Worm (Caenorhabditis elegans): Measurements from ENCODE around the gene F08D12.7.

The F08D12.7 gene

DNA sequence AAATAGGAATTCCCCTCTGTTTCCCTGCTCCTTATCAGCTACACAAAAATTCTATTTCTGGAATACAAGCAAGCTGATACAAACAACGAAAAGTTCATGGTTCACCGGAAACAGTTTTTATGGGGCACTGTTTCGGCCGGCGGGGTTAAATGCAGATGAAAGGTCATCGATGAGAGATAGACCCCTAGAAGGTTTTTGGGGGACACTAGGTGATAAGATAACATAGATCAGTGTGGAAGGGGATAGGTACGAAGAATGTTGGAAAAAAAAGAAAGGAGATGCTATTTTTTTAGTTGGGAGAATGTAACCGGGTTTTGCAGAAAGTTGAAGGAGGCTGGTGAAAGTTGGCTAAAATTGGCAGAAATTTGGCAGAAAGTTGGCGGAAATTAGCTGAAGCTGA, 36.6 kb upstream of the F08D12.7 start:
- TF ChIP-seq ztf-3 (GFP tag; optimal IDR thresholded peaks at IDR 0.05) = no peak
- no peak for TF ChIP-seq hrde-1 (tag; optimal IDR thresholded peaks at IDR 0.05; ENCODE audit: borderline replicate concordance)
- no peak for TF ChIP-seq mcd-1 (GFP tag; IDR thresholded peaks at IDR 0.05)
- no peak for TF ChIP-seq ztf-18 (tag; optimal IDR thresholded peaks at IDR 0.05)
- TF ChIP-seq Y53G8AR.9 (GFP tag; conservative IDR thresholded peaks at IDR 0.05) = no peak
- no peak for TF ChIP-seq ceh-79 (tag; optimal IDR thresholded peaks at IDR 0.05)

DNA sequence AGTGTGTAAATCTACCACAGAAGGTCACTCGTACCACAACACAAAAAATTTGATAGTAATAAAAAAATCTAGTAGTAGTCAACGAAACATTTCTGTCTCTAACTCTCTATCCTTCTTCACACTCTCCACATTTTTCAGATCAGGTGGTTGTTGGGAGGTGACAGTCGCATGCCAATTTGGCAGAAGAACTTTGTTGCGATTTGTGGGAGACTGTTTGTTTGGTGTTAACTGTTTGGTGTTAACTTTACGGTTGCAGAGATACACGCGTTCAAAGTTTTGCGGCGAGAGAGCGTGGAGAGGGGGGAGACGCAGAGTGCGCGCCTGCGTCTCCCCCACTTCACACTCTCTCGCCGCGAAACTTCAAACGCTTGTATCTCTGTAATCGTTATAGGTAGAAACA, 36.0 kb upstream of the F08D12.7 start:
- TF ChIP-seq ceh-79 (tag; optimal IDR thresholded peaks at IDR 0.05) (no peak), nhr-179 (tag; optimal IDR thresholded peaks at IDR 0.05) (no peak), nhr-80 (tag; optimal IDR thresholded peaks at IDR 0.05) (peak; percentile 65), ceh-91 (GFP tag; IDR thresholded peaks at IDR 0.05) (no peak), F49E8.2 (tag; optimal IDR thresholded peaks at IDR 0.05; ENCODE audit: insufficient read depth) (no peak), ceh-100 (GFP tag; IDR thresholded peaks at IDR 0.05) (peak; percentile 10; the same call in 1 of the 2 replicates), Y79H2A.3 (GFP tag; conservative IDR thresholded peaks at IDR 0.05) (no peak), sptf-2 (GFP tag; optimal IDR thresholded peaks at IDR 0.05) (no peak), ceh-40 (GFP tag; IDR thresholded peaks at IDR 0.05) (no peak), hrde-1 (tag; optimal IDR thresholded peaks at IDR 0.05; ENCODE audit: borderline replicate concordance) (no peak), K11D2.4 (GFP tag; IDR thresholded peaks at IDR 0.05) (no peak), hmg-1.2 (GFP tag; IDR thresholded peaks at IDR 0.05) (peak; percentile 81), hlh-12 (tag; optimal IDR thresholded peaks at IDR 0.05) (no peak), tlf-1 (GFP tag; optimal IDR thresholded peaks at IDR 0.05) (no peak), let-526 (GFP tag; IDR thresholded peaks at IDR 0.05) (0 out of 2 replicates have a peak, but pooled peaks have one; percentile 30), snpc-4 (GFP tag; optimal IDR thresholded peaks at IDR 0.05) (no peak), snpc-4 (tag; optimal IDR thresholded peaks at IDR 0.05) (no peak), repo-1 (tag; optimal IDR thresholded peaks at IDR 0.05) (no peak), cebp-1 (GFP tag; IDR thresholded peaks at IDR 0.05) (no peak), cebp-1 (tag; optimal IDR thresholded peaks at IDR 0.05) (peak; percentile 46), madf-6 (GFP tag; IDR thresholded peaks at IDR 0.05) (no peak), athp-1 (tag; optimal IDR thresholded peaks at IDR 0.05) (no peak), F55B11.4 (tag; optimal IDR thresholded peaks at IDR 0.05; ENCODE audit: borderline replicate concordance, insufficient read depth) (no peak), ztf-3 (GFP tag; optimal IDR thresholded peaks at IDR 0.05) (no peak), Y53G8AR.9 (GFP tag; conservative IDR thresholded peaks at IDR 0.05) (0 out of 2 replicates have a peak, but pooled peaks have one; percentile 29), ztf-25 (GFP tag; IDR thresholded peaks at IDR 0.05) (no peak), egl-18 (GFP tag; IDR thresholded peaks at IDR 0.05) (no peak), ceh-58 (GFP tag; IDR thresholded peaks at IDR 0.05) (no peak), chd-7 (tag; optimal IDR thresholded peaks at IDR 0.05) (no peak), K12H6.12 (tag; optimal IDR thresholded peaks at IDR 0.05) (no peak), lsl-1 (GFP tag; optimal IDR thresholded peaks at IDR 0.05) (no peak), snpc-1.3 (tag; optimal IDR thresholded peaks at IDR 0.05; ENCODE audit: insufficient read depth) (no peak), mcd-1 (GFP tag; IDR thresholded peaks at IDR 0.05) (0 out of 2 replicates have a peak, but pooled peaks have one; percentile 25), sdz-38 (tag; optimal IDR thresholded peaks at IDR 0.05) (no peak), attf-5 (GFP tag; optimal IDR thresholded peaks at IDR 0.05) (no peak), B0261.1 (tag; optimal IDR thresholded peaks at IDR 0.05) (no peak), madf-10 (tag; optimal IDR thresholded peaks at IDR 0.05) (no peak)

Measured in whole organism, young adult.